Worm (Caenorhabditis elegans) whole organism, young adult: Measurements from ENCODE around the gene lam-2.
A peak's percentile ranks its signal among the peaks of the same experiment; 100 is the strongest.

ENCODE experiments used
- B0019.2 ChIP-seq: fragments of 200-800 bp; sonication (Bioruptor generic); conservative IDR thresholded peaks from 2 replicates; pipeline ENCODE4 v1.3.6; 2022; ENCODE audit warnings: missing genetic modification reagents, missing genetic modification characterization, missing compliant biosample characterization
- B0035.1 ChIP-seq: sonication (generic microtip); optimal IDR thresholded peaks from 2 replicates; lab custom pipeline; 2016; ENCODE audit warnings: missing genetic modification characterization, mild to moderate bottlenecking, missing compliant biosample characterization, missing genotype, missing genetic modification reagents
- B0336.3 ChIP-seq: fragments of 200-800 bp; sonication (Bioruptor generic); IDR thresholded peaks from 2 replicates; pipeline ENCODE4 v1.3.6; 2022; ENCODE audit warnings: missing genetic modification characterization, missing compliant biosample characterization
- C17E4.6 ChIP-seq: fragments of 200-800 bp; sonication (Bioruptor generic); IDR thresholded peaks from 2 replicates; pipeline ENCODE4 v1.3.6; 2022; ENCODE audit warnings: missing genetic modification reagents, missing genetic modification characterization, missing compliant biosample characterization
- F10E7.11 ChIP-seq: sonication (generic microtip); optimal IDR thresholded peaks from 2 replicates; lab custom pipeline; 2017; ENCODE audit warnings: mild to moderate bottlenecking, missing genetic modification characterization, moderate library complexity, missing compliant biosample characterization
- F22D6.2 ChIP-seq: sonication (generic microtip); optimal IDR thresholded peaks from 2 replicates; lab custom pipeline; 2016; ENCODE audit warnings: mild to moderate bottlenecking, missing genetic modification characterization, missing compliant biosample characterization
- F57A8.1 ChIP-seq: fragments of 200-800 bp; sonication (Bioruptor generic); optimal IDR thresholded peaks from 2 replicates; lab custom pipeline; 2018; ENCODE audit warnings: mild to moderate bottlenecking, missing genetic modification characterization, moderate library complexity, missing compliant biosample characterization
- F57C9.4 ChIP-seq: sonication (generic microtip); optimal IDR thresholded peaks from 2 replicates; lab custom pipeline; 2017; ENCODE audit warnings: mild to moderate bottlenecking, missing genetic modification characterization, missing compliant biosample characterization
- K11D2.4 ChIP-seq: fragments of 200-800 bp; sonication (Bioruptor generic); IDR thresholded peaks from 2 replicates; pipeline ENCODE4 v1.3.6; 2022; ENCODE audit warnings: missing genetic modification reagents, missing genetic modification characterization, missing compliant biosample characterization
- T26A5.8 ChIP-seq: sonication (generic microtip); optimal IDR thresholded peaks from 2 replicates; lab custom pipeline; 2016; ENCODE audit warnings: missing genetic modification characterization, missing compliant biosample characterization
- Y56A3A.18 ChIP-seq: fragments of 200-800 bp; sonication (Bioruptor generic); IDR thresholded peaks from 2 replicates; pipeline ENCODE4 v1.3.6; 2022; ENCODE audit warnings: missing genetic modification reagents, missing genetic modification characterization, missing compliant biosample characterization
- ZK185.1 ChIP-seq: sonication (generic microtip); optimal IDR thresholded peaks from 2 replicates; lab custom pipeline; 2016; ENCODE audit warnings: mild to moderate bottlenecking, missing genetic modification characterization, missing compliant biosample characterization; ENCODE audit not compliant: poor library complexity, severe bottlenecking
- aptf-3 ChIP-seq: fragments of 200-800 bp; sonication (Bioruptor generic); IDR thresholded peaks from 2 replicates; pipeline ENCODE4 v1.3.6; 2022; ENCODE audit warnings: missing genetic modification characterization, missing compliant biosample characterization
- attf-5 ChIP-seq: fragments of 200-800 bp; sonication (Bioruptor generic); optimal IDR thresholded peaks from 2 replicates; lab custom pipeline; 2018; ENCODE audit warnings: mild to moderate bottlenecking, missing genetic modification characterization, missing compliant biosample characterization
- attf-6 ChIP-seq: fragments of 200-800 bp; sonication (Bioruptor generic); IDR thresholded peaks from 2 replicates; pipeline ENCODE4 v1.3.6; 2022; ENCODE audit warnings: missing genetic modification reagents, missing genetic modification characterization, missing compliant biosample characterization
- cebp-1 ChIP-seq, 2 experiments: fragments of 200-800 bp in 1 of 2; sonication (Bioruptor generic) in 1 of 2; sonication (generic microtip) in 1 of 2; IDR thresholded peaks in 1 of 2; optimal IDR thresholded peaks in 1 of 2; 2 replicates each; pipeline versions ENCODE4 v1.3.6 to Lab custom; 2017 to 2022; ENCODE audit warnings: missing compliant biosample characterization in 2 of 2, missing genetic modification characterization in 2 of 2, mild to moderate bottlenecking in 1 of 2, missing genetic modification reagents in 1 of 2, moderate library complexity in 1 of 2
- ceh-100 ChIP-seq: fragments of 200-800 bp; sonication (Bioruptor generic); IDR thresholded peaks from 2 replicates; pipeline ENCODE4 v1.3.6; 2022; ENCODE audit warnings: missing genetic modification reagents, missing genetic modification characterization, missing compliant biosample characterization
- ceh-40 ChIP-seq: fragments of 200-800 bp; sonication (Bioruptor generic); IDR thresholded peaks from 2 replicates; pipeline ENCODE4 v1.3.6; 2022; ENCODE audit warnings: missing genetic modification characterization, missing compliant biosample characterization
- ceh-79 ChIP-seq: sonication (generic microtip); optimal IDR thresholded peaks from 2 replicates; lab custom pipeline; 2017; ENCODE audit warnings: mild to moderate bottlenecking, missing genetic modification characterization, missing compliant biosample characterization
- egl-18 ChIP-seq: fragments of 200-800 bp; sonication (Bioruptor generic); IDR thresholded peaks from 2 replicates; pipeline ENCODE4 v1.3.6; 2022; ENCODE audit warnings: missing genetic modification reagents, missing genetic modification characterization, missing compliant biosample characterization
- egrh-3 ChIP-seq: fragments of 200-800 bp; sonication (Bioruptor generic); IDR thresholded peaks from 2 replicates; pipeline ENCODE4 v1.3.6; 2022; ENCODE audit warnings: missing genetic modification reagents, missing genetic modification characterization, missing compliant biosample characterization
- hlh-26 ChIP-seq: fragments of 200-800 bp; sonication (Bioruptor generic); conservative IDR thresholded peaks from 2 replicates; pipeline ENCODE4 v1.3.6; 2022; ENCODE audit warnings: missing genetic modification reagents, missing genetic modification characterization, missing compliant biosample characterization
- hmg-1.2 ChIP-seq: fragments of 200-800 bp; sonication (Bioruptor generic); IDR thresholded peaks from 2 replicates; pipeline ENCODE4 v1.3.6; 2022; ENCODE audit warnings: missing genetic modification reagents, missing genetic modification characterization, missing compliant biosample characterization
- hrde-1 ChIP-seq: sonication (generic microtip); optimal IDR thresholded peaks from 2 replicates; lab custom pipeline; 2016; ENCODE audit warnings: missing genetic modification characterization, mild to moderate bottlenecking, missing compliant biosample characterization, moderate library complexity, missing genotype, missing genetic modification reagents, borderline replicate concordance
- hsf-1 ChIP-seq: fragments of 200-800 bp; sonication (Bioruptor generic); IDR thresholded peaks from 2 replicates; pipeline ENCODE4 v1.3.6; 2022; ENCODE audit warnings: missing genetic modification reagents, missing genetic modification characterization, missing compliant biosample characterization
- let-607 ChIP-seq, 2 experiments: fragments of 200-800 bp in 1 of 2; sonication (Bioruptor generic) in 1 of 2; sonication (generic microtip) in 1 of 2; optimal IDR thresholded peaks; 2 replicates each; lab custom pipeline; 2016 to 2018; ENCODE audit warnings: mild to moderate bottlenecking in 2 of 2, missing compliant biosample characterization in 2 of 2, missing genetic modification characterization in 2 of 2, moderate library complexity in 2 of 2, missing genotype in 1 of 2
- lin-26 ChIP-seq: fragments of 200-800 bp; sonication (Bioruptor generic); IDR thresholded peaks from 2 replicates; pipeline ENCODE4 v1.3.6; 2022; ENCODE audit warnings: missing genetic modification reagents, missing genetic modification characterization, missing compliant biosample characterization
- lin-40 ChIP-seq: sonication (generic microtip); optimal IDR thresholded peaks from 2 replicates; lab custom pipeline; 2016; ENCODE audit warnings: missing genetic modification characterization, mild to moderate bottlenecking, missing compliant biosample characterization, missing genotype, missing genetic modification reagents
- lir-1 ChIP-seq: fragments of 200-800 bp; sonication (Bioruptor generic); conservative IDR thresholded peaks from 2 replicates; pipeline ENCODE4 v1.3.6; 2022; ENCODE audit warnings: missing genetic modification reagents, missing genetic modification characterization, missing compliant biosample characterization
- lsl-1 ChIP-seq: fragments of 200-800 bp; sonication (Bioruptor generic); optimal IDR thresholded peaks from 2 replicates; lab custom pipeline; 2018; ENCODE audit warnings: mild to moderate bottlenecking, missing genetic modification characterization, moderate library complexity, missing compliant biosample characterization
- lsy-27 ChIP-seq: sonication (generic microtip); optimal IDR thresholded peaks from 2 replicates; lab custom pipeline; 2017; ENCODE audit warnings: missing genetic modification characterization, mild to moderate bottlenecking, missing compliant biosample characterization, antibody characterized with exemption, missing genotype, borderline replicate concordance; ENCODE audit not compliant: insufficient read depth
- madf-6 ChIP-seq: fragments of 200-800 bp; sonication (Bioruptor generic); IDR thresholded peaks from 2 replicates; pipeline ENCODE4 v1.3.6; 2022; ENCODE audit warnings: missing genetic modification reagents, missing genetic modification characterization, missing compliant biosample characterization
- mcd-1 ChIP-seq: fragments of 200-800 bp; sonication (Bioruptor generic); IDR thresholded peaks from 2 replicates; pipeline ENCODE4 v1.3.6; 2022; ENCODE audit warnings: missing genetic modification reagents, missing genetic modification characterization, missing compliant biosample characterization
- mel-28 ChIP-seq: sonication (generic microtip); optimal IDR thresholded peaks from 2 replicates; lab custom pipeline; 2016; ENCODE audit warnings: borderline replicate concordance, mild to moderate bottlenecking, missing genetic modification characterization, missing compliant biosample characterization
- mxl-1 ChIP-seq: sonication (generic microtip); optimal IDR thresholded peaks from 2 replicates; lab custom pipeline; 2016; ENCODE audit warnings: missing genetic modification characterization, missing compliant biosample characterization
- pha-4 ChIP-seq: fragments of 150-350 bp; sonication (generic microtip); optimal IDR thresholded peaks from 2 replicates; lab custom pipeline; 2014; ENCODE audit warnings: missing biosample characterization, missing genetic modification reagents, missing genetic modification characterization
- rec-8 ChIP-seq, 2 experiments: sonication (generic microtip); optimal IDR thresholded peaks; 2 replicates each; lab custom pipeline; 2016; ENCODE audit warnings: mild to moderate bottlenecking in 2 of 2, missing genetic modification characterization in 2 of 2, missing genetic modification reagents in 2 of 2, missing genotype in 2 of 2, missing biosample characterization in 1 of 2, missing compliant biosample characterization in 1 of 2, moderate library complexity in 1 of 2
- repo-1 ChIP-seq: sonication (generic microtip); optimal IDR thresholded peaks from 2 replicates; lab custom pipeline; 2017; ENCODE audit warnings: mild to moderate bottlenecking, missing genetic modification characterization, missing compliant biosample characterization
- sdz-38 ChIP-seq: sonication (generic microtip); optimal IDR thresholded peaks from 2 replicates; lab custom pipeline; 2016; ENCODE audit warnings: missing genotype, missing genetic modification characterization, missing compliant biosample characterization
- sea-2 ChIP-seq: fragments of 200-800 bp; sonication (Bioruptor generic); IDR thresholded peaks from 2 replicates; pipeline ENCODE4 v1.3.6; 2022; ENCODE audit warnings: missing genetic modification characterization, missing compliant biosample characterization
- tbp1 ChIP-seq: fragments of 200-800 bp; sonication (Bioruptor generic); optimal IDR thresholded peaks from 2 replicates; lab custom pipeline; 2018; ENCODE audit warnings: mild to moderate bottlenecking, missing genetic modification characterization, missing compliant biosample characterization
- tbx-9 ChIP-seq: sonication (generic microtip); optimal IDR thresholded peaks from 2 replicates; lab custom pipeline; 2016; ENCODE audit warnings: borderline replicate concordance, missing genetic modification characterization, inconsistent platforms, missing compliant biosample characterization
- unc-62 ChIP-seq: fragments of 150-350 bp; optimal IDR thresholded peaks from 2 replicates; lab custom pipeline; 2014; ENCODE audit warnings: missing biosample characterization, missing genetic modification reagents, missing genetic modification characterization
- ztf-22 ChIP-seq: fragments of 200-800 bp; sonication (Bioruptor generic); optimal IDR thresholded peaks from 2 replicates; lab custom pipeline; 2018; ENCODE audit warnings: mild to moderate bottlenecking, missing genetic modification characterization, moderate library complexity, missing compliant biosample characterization
- ztf-3 ChIP-seq: fragments of 200-800 bp; sonication (Bioruptor generic); optimal IDR thresholded peaks from 2 replicates; lab custom pipeline; 2018; ENCODE audit warnings: mild to moderate bottlenecking, missing genetic modification characterization, missing compliant biosample characterization

Gene lam-2

ce11 chrX:7187602-7188001 is 36.6 kb upstream of the lam-2 start, which contains the start of gene C55B6.4:
TSS of gene C55B6.4 (minus strand) at chrX:7187702.
- TF ChIP-seq F57A8.1 (GFP tag; lab: Kevin White, UChicago): no peak
- TF ChIP-seq unc-62 (GFP tag; lab: Kevin White, UChicago): no peak
- TF ChIP-seq pha-4 (tag; lab: Kevin White, UChicago): no peak
- TF ChIP-seq egrh-3 (GFP tag; lab: Robert Waterston, UW): no peak
- TF ChIP-seq sdz-38 (tag; lab: Kevin White, UChicago): no peak
- no peak for TF ChIP-seq lin-40 (tag; lab: Kevin White, UChicago)
- no peak for TF ChIP-seq ceh-79 (tag; lab: Kevin White, UChicago)

ce11 chrX:7181627-7182026 is 30.6 kb upstream of the lam-2 start:
- TF ChIP-seq egl-18 (GFP tag; lab: Robert Waterston, UW) (0 out of 2 replicates have a peak, but pooled peaks have one; percentile 54), T26A5.8 (no peak), B0336.3 (no peak), tbp1 (GFP tag; lab: Kevin White, UChicago) (no peak), lin-26 (GFP tag; lab: Robert Waterston, UW) (peak; percentile 65; the same call in 1 of the 2 replicates), F57C9.4 (no peak), ZK185.1 (peak; percentile 92), repo-1 (tag; lab: Kevin White, UChicago) (peak; percentile 97), F10E7.11 (no peak), C17E4.6 (peak; percentile 69; the same call in 1 of the 2 replicates), mxl-1 (no peak), aptf-3 (no peak), mel-28 (tag; lab: Kevin White, UChicago) (no peak), cebp-1 (GFP tag; IDR thresholded peaks at IDR 0.05; lab: Robert Waterston, UW) (0 out of 2 replicates have a peak, but pooled peaks have one; percentile 70), cebp-1 (tag; optimal IDR thresholded peaks at IDR 0.05; lab: Kevin White, UChicago) (no peak), lin-40 (tag; lab: Kevin White, UChicago) (peak; percentile 99), let-607 (tag; optimal IDR thresholded peaks at IDR 0.05; lab: Kevin White, UChicago) (peak in 1 of 2 experiments; percentile 88), Y56A3A.18 (GFP tag; lab: Robert Waterston, UW) (peak; percentile 97), B0019.2 (GFP tag; lab: Robert Waterston, UW) (no peak), F22D6.2 (tag; lab: Kevin White, UChicago) (peak; percentile 83), sea-2 (GFP tag; lab: Robert Waterston, UW) (no peak), ztf-3 (GFP tag; lab: Kevin White, UChicago) (peak; percentile 59), pha-4 (tag; lab: Kevin White, UChicago) (peak; percentile 57), ztf-22 (GFP tag; lab: Kevin White, UChicago) (peak; percentile 64), lir-1 (peak; percentile 72), rec-8 (tag; optimal IDR thresholded peaks at IDR 0.05; lab: Kevin White, UChicago) (no peak), madf-6 (GFP tag; lab: Robert Waterston, UW) (no peak), B0035.1 (tag; lab: Kevin White, UChicago) (peak; percentile 84), hsf-1 (GFP tag; lab: Robert Waterston, UW) (no peak), mcd-1 (no peak), attf-5 (GFP tag; lab: Kevin White, UChicago) (no peak), hlh-26 (GFP tag; lab: Robert Waterston, UW) (no peak), hmg-1.2 (GFP tag; lab: Robert Waterston, UW) (peak; percentile 66; the same call in 1 of the 2 replicates), K11D2.4 (GFP tag; lab: Robert Waterston, UW) (peak; percentile 93), tbx-9 (tag; lab: Kevin White, UChicago) (no peak), ceh-40 (GFP tag; lab: Robert Waterston, UW) (0 out of 2 replicates have a peak, but pooled peaks have one; percentile 31), hrde-1 (tag; lab: Kevin White, UChicago) (no peak), ceh-100 (GFP tag; lab: Robert Waterston, UW) (peak; percentile 54; the same call in 1 of the 2 replicates), sdz-38 (tag; lab: Kevin White, UChicago) (no peak), attf-6 (GFP tag; lab: Robert Waterston, UW) (no peak), lsy-27 (tag; lab: Kevin White, UChicago) (no peak), lsl-1 (GFP tag; lab: Kevin White, UChicago) (no peak)
